Worm (Caenorhabditis elegans) whole organism, L4 larva: ENCODE measurements around the gene srh-21.
A peak's percentile ranks its signal among the peaks of the same experiment; 100 is the strongest.

Source experiments
- aly-2 ChIP-seq: sonication (generic microtip); optimal IDR thresholded peaks from 2 replicates; lab custom pipeline; 2018; ENCODE audit warnings: missing biosample characterization, missing genetic modification characterization
- ceh-20 ChIP-seq: fragments of 200-800 bp; sonication (Bioruptor generic); IDR thresholded peaks from 2 replicates; pipeline ENCODE4 v1.3.6; 2022; ENCODE audit warnings: missing genetic modification reagents, missing genetic modification characterization, missing compliant biosample characterization
- dmd-8 ChIP-seq: fragments of 200-800 bp; sonication (Bioruptor generic); IDR thresholded peaks from 2 replicates; pipeline ENCODE4 v1.3.6; 2022; ENCODE audit warnings: missing genetic modification characterization, missing compliant biosample characterization
- dpl-1 ChIP-seq: fragments of 150-350 bp; optimal IDR thresholded peaks from 2 replicates; lab custom pipeline; 2014; ENCODE audit warnings: missing biosample characterization, missing genetic modification reagents, missing genetic modification characterization
- egl-27 ChIP-seq: sonication (generic microtip); optimal IDR thresholded peaks from 3 replicates; lab custom pipeline; 2017; ENCODE audit warnings: missing biosample characterization, missing genetic modification reagents, missing genetic modification characterization
- fos-1 ChIP-seq: fragments of 150-350 bp; optimal IDR thresholded peaks from 2 replicates; lab custom pipeline; 2014; ENCODE audit warnings: missing biosample characterization, missing genetic modification characterization
- lsy-2 ChIP-seq, 2 experiments: fragments of 150-350 bp in 1 of 2; sonication (generic microtip) in 1 of 2; optimal IDR thresholded peaks; 2 replicates each; lab custom pipeline; 2014 to 2017; ENCODE audit warnings: missing biosample characterization in 2 of 2, missing genetic modification characterization in 2 of 2
- madf-9 ChIP-seq: fragments of 200-800 bp; sonication (Bioruptor generic); conservative IDR thresholded peaks from 2 replicates; pipeline ENCODE4 v1.3.6; 2022; ENCODE audit warnings: missing genetic modification reagents, missing genetic modification characterization, missing compliant biosample characterization
- nhr-28 ChIP-seq: fragments of 150-350 bp; optimal IDR thresholded peaks from 2 replicates; lab custom pipeline; 2014; ENCODE audit warnings: missing biosample characterization, missing genetic modification characterization
- pqm-1 ChIP-seq: sonication (generic microtip); optimal IDR thresholded peaks from 2 replicates; lab custom pipeline; 2017; ENCODE audit warnings: missing biosample characterization, missing genetic modification characterization
- unc-62 ChIP-seq, 3 experiments: fragments of 150-350 bp in 1 of 3; sonication (generic microtip); optimal IDR thresholded peaks in 2 of 3; peaks in 1 of 3; 1 replicate in 1 of 3; 2 replicates in 2 of 3; lab custom pipeline; 2014 to 2017; ENCODE audit warnings: missing biosample characterization in 3 of 3, missing genetic modification characterization in 3 of 3, missing genetic modification reagents in 3 of 3, missing genotype in 1 of 3
- vab-7 ChIP-seq: fragments of 200-800 bp; sonication (Bioruptor generic); IDR thresholded peaks from 2 replicates; pipeline ENCODE4 v1.3.6; 2022; ENCODE audit warnings: missing genetic modification reagents, missing genetic modification characterization, missing compliant biosample characterization

ce11 chrV:4914879-4915278 is 11.6 kb upstream of the srh-21 start, which contains the start of gene H23N18.6:
- no peak for TF ChIP-seq dpl-1 (GFP tag; lab: Kevin White, UChicago)
- TF ChIP-seq dmd-8 (GFP tag; lab: Robert Waterston, UW) = no peak
- no peak for TF ChIP-seq lsy-2 (tag; optimal IDR thresholded peaks at IDR 0.05; lab: Kevin White, UChicago)
- peak; percentile 77 for TF ChIP-seq pqm-1 (tag; lab: Kevin White, UChicago)
- no peak for TF ChIP-seq fos-1 (tag; lab: Kevin White, UChicago)
- TF ChIP-seq aly-2 (tag; lab: Kevin White, UChicago) = no peak
- TF ChIP-seq ceh-20 (GFP tag; lab: Robert Waterston, UW) = no peak
- no peak for TF ChIP-seq madf-9
- no peak for TF ChIP-seq unc-62 (GFP tag; optimal IDR thresholded peaks at IDR 0.05 in 1 of 2; lab: Kevin White, UChicago)
- TF ChIP-seq unc-62 (tag; optimal IDR thresholded peaks at IDR 0.05; lab: Kevin White, UChicago) = no peak
- TF ChIP-seq vab-7 (GFP tag; lab: Robert Waterston, UW) = no peak
- peak; percentile 69 for TF ChIP-seq nhr-28 (tag; lab: Kevin White, UChicago)
- TF ChIP-seq egl-27 (tag; lab: Kevin White, UChicago) = no peak
